Worm (Caenorhabditis elegans) whole organism, young adult: Measurements from ENCODE around the gene F44A2.3.
A peak's percentile ranks its signal among the peaks of the same experiment; 100 is the strongest.

Experiments used
- F23B12.7 ChIP-seq: sonication (generic microtip); optimal IDR thresholded peaks from 2 replicates; lab custom pipeline; 2017; ENCODE audit warnings: missing genetic modification characterization, mild to moderate bottlenecking, missing compliant biosample characterization, antibody characterized with exemption, moderate library complexity; ENCODE audit not compliant: insufficient read depth
- F49E8.2 ChIP-seq: sonication (generic microtip); optimal IDR thresholded peaks from 3 replicates; lab custom pipeline; 2017; ENCODE audit warnings: missing genetic modification characterization, mild to moderate bottlenecking, missing compliant biosample characterization, antibody characterized with exemption, moderate library complexity; ENCODE audit not compliant: insufficient read depth
- F57A8.1 ChIP-seq: fragments of 200-800 bp; sonication (Bioruptor generic); optimal IDR thresholded peaks from 2 replicates; lab custom pipeline; 2018; ENCODE audit warnings: mild to moderate bottlenecking, missing genetic modification characterization, moderate library complexity, missing compliant biosample characterization
- K12H6.12 ChIP-seq: fragments of 200-800 bp; sonication (Bioruptor generic); optimal IDR thresholded peaks from 2 replicates; lab custom pipeline; 2018; ENCODE audit warnings: mild to moderate bottlenecking, missing genetic modification characterization, missing compliant biosample characterization
- Y53G8AR.9 ChIP-seq: fragments of 200-800 bp; sonication (Bioruptor generic); conservative IDR thresholded peaks from 2 replicates; pipeline ENCODE4 v1.3.6; 2022; ENCODE audit warnings: missing genetic modification reagents, missing genetic modification characterization, missing compliant biosample characterization
- Y56A3A.18 ChIP-seq: fragments of 200-800 bp; sonication (Bioruptor generic); IDR thresholded peaks from 2 replicates; pipeline ENCODE4 v1.3.6; 2022; ENCODE audit warnings: missing genetic modification reagents, missing genetic modification characterization, missing compliant biosample characterization
- Y79H2A.3 ChIP-seq: fragments of 200-800 bp; sonication (Bioruptor generic); conservative IDR thresholded peaks from 2 replicates; pipeline ENCODE4 v1.3.6; 2022; ENCODE audit warnings: missing genetic modification reagents, missing genetic modification characterization, missing compliant biosample characterization
- ama-1 ChIP-seq, 3 experiments: fragments of 150-350 bp in 1 of 3; sonication (generic microtip) in 2 of 3; optimal IDR thresholded peaks; 2 replicates each; lab custom pipeline; 2014 to 2018; ENCODE audit warnings: missing biosample characterization in 2 of 3, missing genetic modification characterization in 2 of 3, missing genetic modification reagents in 2 of 3
- aptf-2 ChIP-seq: fragments of 200-800 bp; sonication (Bioruptor generic); conservative IDR thresholded peaks from 2 replicates; pipeline ENCODE4 v1.3.6; 2022; ENCODE audit warnings: missing genetic modification reagents, missing genetic modification characterization, missing compliant biosample characterization
- atf-7 ChIP-seq: sonication (generic microtip); optimal IDR thresholded peaks from 2 replicates; lab custom pipeline; 2017; ENCODE audit warnings: mild to moderate bottlenecking, missing genetic modification characterization, missing compliant biosample characterization
- athp-1 ChIP-seq: sonication (generic microtip); optimal IDR thresholded peaks from 2 replicates; lab custom pipeline; 2017; ENCODE audit warnings: mild to moderate bottlenecking, missing genetic modification characterization, missing compliant biosample characterization
- attf-3 ChIP-seq: fragments of 200-800 bp; sonication (Bioruptor generic); conservative IDR thresholded peaks from 2 replicates; pipeline ENCODE4 v1.3.6; 2022; ENCODE audit warnings: missing genetic modification reagents, missing genetic modification characterization, missing compliant biosample characterization
- bed-1 ChIP-seq: fragments of 200-800 bp; sonication (Bioruptor generic); IDR thresholded peaks from 2 replicates; pipeline ENCODE4 v1.3.6; 2022; ENCODE audit warnings: missing genetic modification reagents, missing genetic modification characterization, missing compliant biosample characterization
- ccch-3 ChIP-seq: fragments of 200-800 bp; sonication (Bioruptor generic); optimal IDR thresholded peaks from 2 replicates; lab custom pipeline; 2018; ENCODE audit warnings: mild to moderate bottlenecking, missing genetic modification characterization, missing compliant biosample characterization
- cebp-1 ChIP-seq, 2 experiments: fragments of 200-800 bp in 1 of 2; sonication (Bioruptor generic) in 1 of 2; sonication (generic microtip) in 1 of 2; IDR thresholded peaks in 1 of 2; optimal IDR thresholded peaks in 1 of 2; 2 replicates each; pipeline versions ENCODE4 v1.3.6 to Lab custom; 2017 to 2022; ENCODE audit warnings: missing compliant biosample characterization in 2 of 2, missing genetic modification characterization in 2 of 2, mild to moderate bottlenecking in 1 of 2, missing genetic modification reagents in 1 of 2, moderate library complexity in 1 of 2
- die-1 ChIP-seq: sonication (generic microtip); optimal IDR thresholded peaks from 2 replicates; lab custom pipeline; 2016; ENCODE audit warnings: missing genotype, mild to moderate bottlenecking, missing genetic modification characterization, missing compliant biosample characterization
- dox-1 ChIP-seq: fragments of 200-800 bp; sonication (Bioruptor generic); IDR thresholded peaks from 2 replicates; pipeline ENCODE4 v1.3.6; 2022; ENCODE audit warnings: missing genetic modification reagents, missing genetic modification characterization, missing compliant biosample characterization
- dpff-1 ChIP-seq: sonication (generic microtip); optimal IDR thresholded peaks from 2 replicates; lab custom pipeline; 2017; ENCODE audit warnings: mild to moderate bottlenecking, missing genetic modification characterization, missing compliant biosample characterization
- egl-44 ChIP-seq: fragments of 200-800 bp; sonication (Bioruptor generic); IDR thresholded peaks from 2 replicates; pipeline ENCODE4 v1.3.6; 2022; ENCODE audit warnings: missing genetic modification reagents, missing genetic modification characterization, missing compliant biosample characterization
- him-1 ChIP-seq: sonication (generic microtip); optimal IDR thresholded peaks from 2 replicates; lab custom pipeline; 2016; ENCODE audit warnings: missing genotype, missing genetic modification reagents, missing genetic modification characterization, missing compliant biosample characterization
- hlh-26 ChIP-seq: fragments of 200-800 bp; sonication (Bioruptor generic); conservative IDR thresholded peaks from 2 replicates; pipeline ENCODE4 v1.3.6; 2022; ENCODE audit warnings: missing genetic modification reagents, missing genetic modification characterization, missing compliant biosample characterization
- hrde-1 ChIP-seq: sonication (generic microtip); optimal IDR thresholded peaks from 2 replicates; lab custom pipeline; 2016; ENCODE audit warnings: missing genetic modification characterization, mild to moderate bottlenecking, missing compliant biosample characterization, moderate library complexity, missing genotype, missing genetic modification reagents, borderline replicate concordance
- lag-1 ChIP-seq: fragments of 200-800 bp; sonication (Bioruptor generic); IDR thresholded peaks from 2 replicates; pipeline ENCODE4 v1.3.6; 2022; ENCODE audit warnings: missing genetic modification reagents, missing genetic modification characterization, missing compliant biosample characterization
- let-607 ChIP-seq, 2 experiments: fragments of 200-800 bp in 1 of 2; sonication (Bioruptor generic) in 1 of 2; sonication (generic microtip) in 1 of 2; optimal IDR thresholded peaks; 2 replicates each; lab custom pipeline; 2016 to 2018; ENCODE audit warnings: mild to moderate bottlenecking in 2 of 2, missing compliant biosample characterization in 2 of 2, missing genetic modification characterization in 2 of 2, moderate library complexity in 2 of 2, missing genotype in 1 of 2
- lin-26 ChIP-seq: fragments of 200-800 bp; sonication (Bioruptor generic); IDR thresholded peaks from 2 replicates; pipeline ENCODE4 v1.3.6; 2022; ENCODE audit warnings: missing genetic modification reagents, missing genetic modification characterization, missing compliant biosample characterization
- lin-35 ChIP-seq, 3 experiments: fragments of 150-350 bp in 2 of 3; sonication (generic microtip) in 1 of 3; optimal IDR thresholded peaks; 2 replicates each; lab custom pipeline; 2014 to 2018; ENCODE audit warnings: missing biosample characterization in 3 of 3, missing genetic modification characterization in 3 of 3, missing genetic modification reagents in 3 of 3
- madf-3 ChIP-seq: fragments of 200-800 bp; sonication (Bioruptor generic); IDR thresholded peaks from 2 replicates; pipeline ENCODE4 v1.3.6; 2022; ENCODE audit warnings: missing genetic modification reagents, missing genetic modification characterization, missing compliant biosample characterization
- madf-6 ChIP-seq: fragments of 200-800 bp; sonication (Bioruptor generic); IDR thresholded peaks from 2 replicates; pipeline ENCODE4 v1.3.6; 2022; ENCODE audit warnings: missing genetic modification reagents, missing genetic modification characterization, missing compliant biosample characterization
- madf-8 ChIP-seq: fragments of 200-800 bp; sonication (Bioruptor generic); conservative IDR thresholded peaks from 2 replicates; pipeline ENCODE4 v1.3.6; 2022; ENCODE audit warnings: missing genetic modification reagents, missing genetic modification characterization, missing compliant biosample characterization
- nfya-2 ChIP-seq: fragments of 200-800 bp; sonication (Bioruptor generic); IDR thresholded peaks from 2 replicates; pipeline ENCODE4 v1.3.6; 2022; ENCODE audit warnings: missing genetic modification reagents, missing genetic modification characterization, missing compliant biosample characterization
- nhr-179 ChIP-seq: sonication (generic microtip); optimal IDR thresholded peaks from 2 replicates; lab custom pipeline; 2016; ENCODE audit warnings: mild to moderate bottlenecking, missing genetic modification characterization, missing compliant biosample characterization
- nhr-80 ChIP-seq: sonication (generic microtip); optimal IDR thresholded peaks from 2 replicates; lab custom pipeline; 2016; ENCODE audit warnings: missing genetic modification characterization, missing compliant biosample characterization
- rec-8 ChIP-seq, 2 experiments: sonication (generic microtip); optimal IDR thresholded peaks; 2 replicates each; lab custom pipeline; 2016; ENCODE audit warnings: mild to moderate bottlenecking in 2 of 2, missing genetic modification characterization in 2 of 2, missing genetic modification reagents in 2 of 2, missing genotype in 2 of 2, missing biosample characterization in 1 of 2, missing compliant biosample characterization in 1 of 2, moderate library complexity in 1 of 2
- sea-2 ChIP-seq: fragments of 200-800 bp; sonication (Bioruptor generic); IDR thresholded peaks from 2 replicates; pipeline ENCODE4 v1.3.6; 2022; ENCODE audit warnings: missing genetic modification characterization, missing compliant biosample characterization
- snpc-4 ChIP-seq, 5 experiments: fragments of 150-350 bp in 1 of 5; sonication (generic microtip) in 4 of 5; optimal IDR thresholded peaks; 2 replicates each; lab custom pipeline; 2014 to 2018; ENCODE audit warnings: missing genetic modification characterization in 5 of 5, missing biosample characterization in 3 of 5, antibody characterized with exemption in 2 of 5, mild to moderate bottlenecking in 2 of 5, missing compliant biosample characterization in 2 of 5, missing genotype in 2 of 5, moderate library complexity in 2 of 5, missing genetic modification reagents in 1 of 5
- sptf-2 ChIP-seq: fragments of 200-800 bp; sonication (Bioruptor generic); optimal IDR thresholded peaks from 2 replicates; lab custom pipeline; 2018; ENCODE audit warnings: mild to moderate bottlenecking, missing genetic modification characterization, missing compliant biosample characterization
- xnd-1 ChIP-seq: sonication (generic microtip); optimal IDR thresholded peaks from 2 replicates; lab custom pipeline; 2016; ENCODE audit warnings: missing genotype, missing genetic modification reagents, missing genetic modification characterization, missing compliant biosample characterization
- ztf-26 ChIP-seq: sonication (generic microtip); optimal IDR thresholded peaks from 2 replicates; lab custom pipeline; 2017; ENCODE audit warnings: missing genetic modification characterization, missing compliant biosample characterization
- ztf-28 ChIP-seq: fragments of 200-800 bp; sonication (Bioruptor generic); IDR thresholded peaks from 2 replicates; pipeline ENCODE4 v1.3.6; 2022; ENCODE audit warnings: missing genetic modification reagents, missing genetic modification characterization, missing compliant biosample characterization
- ztf-6 ChIP-seq: fragments of 200-800 bp; sonication (Bioruptor generic); IDR thresholded peaks from 2 replicates; pipeline ENCODE4 v1.3.6; 2022; ENCODE audit warnings: missing genetic modification reagents, missing genetic modification characterization, missing compliant biosample characterization

Gene F44A2.3

ce11 chrV:9326903-9327302 is 21.7 kb downstream of the F44A2.3 start:
- peak; percentile 4 for TF ChIP-seq dpff-1 (tag; lab: Kevin White, UChicago)
- 0 out of 2 replicates have a peak, but pooled peaks have one; percentile 56 for TF ChIP-seq Y53G8AR.9 (GFP tag; lab: Robert Waterston, UW)
- TF ChIP-seq sea-2 (GFP tag; lab: Robert Waterston, UW): no peak
- TF ChIP-seq egl-44 (GFP tag; lab: Robert Waterston, UW): no peak
- TF ChIP-seq F57A8.1 (GFP tag; lab: Kevin White, UChicago): no peak
- TF ChIP-seq hrde-1 (tag; lab: Kevin White, UChicago): peak; percentile 72
- peak; percentile 79 for TF ChIP-seq him-1
- TF ChIP-seq rec-8 (tag; optimal IDR thresholded peaks at IDR 0.05; lab: Kevin White, UChicago): peak in 1 of 2 experiments; percentile 23
- TF ChIP-seq ama-1 (optimal IDR thresholded peaks at IDR 0.05; lab: Kevin White, UChicago): no peak
- TF ChIP-seq ama-1 (GFP tag; optimal IDR thresholded peaks at IDR 0.05; lab: Kevin White, UChicago): peak in 1 of 2 experiments; percentile 4
- TF ChIP-seq snpc-4 (GFP tag; optimal IDR thresholded peaks at IDR 0.05; lab: Kevin White, UChicago): no peak
- TF ChIP-seq snpc-4 (tag; optimal IDR thresholded peaks at IDR 0.05; lab: Kevin White, UChicago): peak in 1 of 4 experiments; percentile 13
- peak; percentile 55; the same call in 1 of the 2 replicates for TF ChIP-seq lin-26 (GFP tag; lab: Robert Waterston, UW)
- peak in 1 of 3 experiments; percentile 12 for TF ChIP-seq lin-35 (GFP tag; optimal IDR thresholded peaks at IDR 0.05; lab: Kevin White, UChicago)
- no peak for TF ChIP-seq ccch-3 (GFP tag; lab: Kevin White, UChicago)
- TF ChIP-seq cebp-1 (GFP tag; IDR thresholded peaks at IDR 0.05; lab: Robert Waterston, UW): peak; percentile 49; the same call in 1 of the 2 replicates
- peak; percentile 43 for TF ChIP-seq cebp-1 (tag; optimal IDR thresholded peaks at IDR 0.05; lab: Kevin White, UChicago)
- TF ChIP-seq F23B12.7 (tag; lab: Kevin White, UChicago): no peak
- TF ChIP-seq Y79H2A.3: 0 out of 2 replicates have a peak, but pooled peaks have one; percentile 29
- 0 out of 2 replicates have a peak, but pooled peaks have one; percentile 31 for TF ChIP-seq madf-3
- TF ChIP-seq madf-6 (GFP tag; lab: Robert Waterston, UW): 0 out of 2 replicates have a peak, but pooled peaks have one; percentile 21
- peak; percentile 24 for TF ChIP-seq athp-1 (tag; lab: Kevin White, UChicago)
- TF ChIP-seq K12H6.12 (tag; lab: Kevin White, UChicago): peak; percentile 9

ce11 chrV:9327691-9328090 is 22.5 kb downstream of the F44A2.3 start:
- 0 out of 2 replicates have a peak, but pooled peaks have one; percentile 7 for TF ChIP-seq lin-26 (GFP tag; lab: Robert Waterston, UW)
- TF ChIP-seq nhr-80 (tag; lab: Kevin White, UChicago): peak; percentile 74
- TF ChIP-seq ztf-26 (tag; lab: Kevin White, UChicago): peak; percentile 30
- TF ChIP-seq hlh-26 (GFP tag; lab: Robert Waterston, UW): no peak
- TF ChIP-seq atf-7 (tag; lab: Kevin White, UChicago): peak; percentile 48
- TF ChIP-seq ztf-6 (GFP tag; lab: Robert Waterston, UW): no peak

- TF ChIP-seq ztf-26 (tag; lab: Kevin White, UChicago): no peak
- TF ChIP-seq Y56A3A.18: no peak
- TF ChIP-seq aptf-2 (GFP tag; lab: Robert Waterston, UW): no peak
- TF ChIP-seq die-1 (tag; lab: Kevin White, UChicago): no peak
- TF ChIP-seq F49E8.2 (tag; lab: Kevin White, UChicago): no peak
- TF ChIP-seq attf-3 (GFP tag; lab: Robert Waterston, UW): no peak
- no peak for TF ChIP-seq dox-1 (GFP tag; lab: Robert Waterston, UW)
- TF ChIP-seq nhr-179 (tag; lab: Kevin White, UChicago): no peak
- TF ChIP-seq sptf-2 (GFP tag; lab: Kevin White, UChicago): no peak
- no peak for TF ChIP-seq ama-1 (optimal IDR thresholded peaks at IDR 0.05; lab: Kevin White, UChicago)
- TF ChIP-seq ama-1 (GFP tag; optimal IDR thresholded peaks at IDR 0.05; lab: Kevin White, UChicago): no peak
- no peak for TF ChIP-seq ztf-28 (GFP tag; lab: Robert Waterston, UW)
- no peak for TF ChIP-seq bed-1 (GFP tag; lab: Robert Waterston, UW)
- TF ChIP-seq lag-1: no peak
- TF ChIP-seq let-607 (tag; optimal IDR thresholded peaks at IDR 0.05; lab: Kevin White, UChicago): no peak
- no peak for TF ChIP-seq xnd-1
- TF ChIP-seq F57A8.1 (GFP tag; lab: Kevin White, UChicago): no peak
- no peak for TF ChIP-seq nfya-2 (GFP tag; lab: Robert Waterston, UW)
- no peak for TF ChIP-seq egl-44 (GFP tag; lab: Robert Waterston, UW)
- TF ChIP-seq madf-8 (GFP tag; lab: Robert Waterston, UW): no peak
Observed at ce11 chrV:9328670-9329069, 23.5 kb downstream of the F44A2.3 start, which contains the start of gene K07B1.4. TSS of gene K07B1.4 (plus strand) at chrV:9328970.
